Fruit fly (Drosophila melanogaster): ENCODE results near the gene CG33322.
A peak's percentile ranks its signal among the peaks of the same experiment; 100 is the strongest.

CG33322 gene

dm6 chr2L:20805624-20806339, 10.3 kb downstream of the CG33322 start (continued):
- TF ChIP-seq chinmo (GFP tag; IDR thresholded peaks at IDR 0.05; ENCODE audit: partially characterized antibody) (peak; percentile 80; the same call in 3 of the 4 replicates), da (GFP tag; optimal IDR thresholded peaks at IDR 0.05) (peak; percentile 21), wek (GFP tag; optimal IDR thresholded peaks at IDR 0.05) (peak; percentile 70), CG17385 (GFP tag; optimal IDR thresholded peaks at IDR 0.05) (peak; percentile 92), CG12071 (GFP tag; optimal IDR thresholded peaks at IDR 0.05) (peak; percentile 92), slou (GFP tag; optimal IDR thresholded peaks at IDR 0.05) (peak; percentile 93), Tbp (GFP tag; optimal IDR thresholded peaks at IDR 0.05) (no peak), amos (GFP tag; IDR thresholded peaks at IDR 0.05; ENCODE audit: partially characterized antibody) (peak; percentile 29; the same call in 1 of the 2 replicates), MESR4 (GFP tag; optimal IDR thresholded peaks at IDR 0.05) (peak; percentile 58), CG6854 (GFP tag; optimal IDR thresholded peaks at IDR 0.05) (peak; percentile 92), shn (GFP tag; optimal IDR thresholded peaks at IDR 0.05) (peak; percentile 32), Fer2 (tag; optimal IDR thresholded peaks at IDR 0.05) (peak; percentile 91), Hr78 (GFP tag; optimal IDR thresholded peaks at IDR 0.05) (peak in 1 of 2 experiments; percentile 81), CG6254 (GFP tag; optimal IDR thresholded peaks at IDR 0.05) (peak; percentile 88), D19B (GFP tag; optimal IDR thresholded peaks at IDR 0.05) (peak; percentile 100), GATAe (GFP tag; conservative IDR thresholded peaks at IDR 0.05) (peak; percentile 74), ind (GFP tag; optimal IDR thresholded peaks at IDR 0.05) (peak; percentile 94), CG9609 (GFP tag; optimal IDR thresholded peaks at IDR 0.05) (peak; percentile 57), bcd (GFP tag; optimal IDR thresholded peaks at IDR 0.05) (peak; percentile 95), CG11695 (GFP tag; IDR thresholded peaks at IDR 0.05) (peak; percentile 95), ci (GFP tag; IDR thresholded peaks at IDR 0.05) (peak; percentile 96), C15 (GFP tag; IDR thresholded peaks at IDR 0.05) (peak; percentile 90), Dip3 (GFP tag; optimal IDR thresholded peaks at IDR 0.05) (peak; percentile 85), D19A (tag; optimal IDR thresholded peaks at IDR 0.05) (peak; percentile 92), CG2875 (GFP tag; optimal IDR thresholded peaks at IDR 0.05) (peak; percentile 95), CG6791 (GFP tag; IDR thresholded peaks at IDR 0.05; ENCODE audit: partially characterized antibody) (peak; percentile 71), CG7372 (GFP tag; IDR thresholded peaks at IDR 0.05) (peak; percentile 92), psq (GFP tag; optimal IDR thresholded peaks at IDR 0.05) (peak; percentile 85), Hey (tag; optimal IDR thresholded peaks at IDR 0.05) (peak; percentile 63), tio (GFP tag; optimal IDR thresholded peaks at IDR 0.05) (peak; percentile 94), Dbx (GFP tag; IDR thresholded peaks at IDR 0.05) (peak; percentile 96), CG2199 (GFP tag; IDR thresholded peaks at IDR 0.05) (peak; percentile 84; the same call in 2 of the 3 replicates), ERR (GFP tag; optimal IDR thresholded peaks at IDR 0.05) (peak; percentile 43), vfl (GFP tag; optimal IDR thresholded peaks at IDR 0.05) (peak; percentile 89), CG13424 (tag; optimal IDR thresholded peaks at IDR 0.05) (peak; percentile 95), caup (GFP tag; optimal IDR thresholded peaks at IDR 0.05; ENCODE audit: severe bottlenecking) (peak; percentile 94), nerfin-1 (tag; optimal IDR thresholded peaks at IDR 0.05) (peak; percentile 89), unpg (GFP tag; optimal IDR thresholded peaks at IDR 0.05) (peak; percentile 97), org-1 (GFP tag; optimal IDR thresholded peaks at IDR 0.05) (peak; percentile 96), CG10321 (GFP tag; IDR thresholded peaks at IDR 0.05) (peak; percentile 73; the same call in 1 of the 2 replicates), CG6813 (GFP tag; optimal IDR thresholded peaks at IDR 0.05) (peak; percentile 95), CG9215 (GFP tag; IDR thresholded peaks at IDR 0.05) (peak; percentile 92), Dll (GFP tag; IDR thresholded peaks at IDR 0.05; ENCODE audit: partially characterized antibody) (peak; percentile 64; the same call in 2 of the 4 replicates), ab (GFP tag; optimal IDR thresholded peaks at IDR 0.05) (peak; percentile 30), CG7357 (GFP tag; IDR thresholded peaks at IDR 0.05) (peak; percentile 90), NK7.1 (GFP tag; optimal IDR thresholded peaks at IDR 0.05) (peak; percentile 40), CG17912 (GFP tag; optimal IDR thresholded peaks at IDR 0.05) (peak; percentile 57), CG12744 (GFP tag; optimal IDR thresholded peaks at IDR 0.05) (peak; percentile 33)

Measured in whole organism, embryonic.